Worm (Caenorhabditis elegans): ENCODE measurements around the gene twk-14.

- TF ChIP-seq nhr-12 (tag; optimal IDR thresholded peaks at IDR 0.05) = no peak
- peak; percentile 84 for TF ChIP-seq ama-1 (optimal IDR thresholded peaks at IDR 0.05)
- TF ChIP-seq zag-1 (tag; optimal IDR thresholded peaks at IDR 0.05) = no peak
- no peak for TF ChIP-seq nhr-77 (tag; optimal IDR thresholded peaks at IDR 0.05)
- no peak for TF ChIP-seq aly-2 (tag; optimal IDR thresholded peaks at IDR 0.05)
- TF ChIP-seq unc-39 (tag; optimal IDR thresholded peaks at IDR 0.05) = no peak
- TF ChIP-seq R02D3.7 (tag; optimal IDR thresholded peaks at IDR 0.05) = no peak
- no peak for TF ChIP-seq nhr-129 (tag; optimal IDR thresholded peaks at IDR 0.05)
- no peak for TF ChIP-seq fos-1 (tag; optimal IDR thresholded peaks at IDR 0.05)
- TF ChIP-seq ztf-4 (tag; optimal IDR thresholded peaks at IDR 0.05) = no peak
- no peak for TF ChIP-seq nhr-10 (tag; optimal IDR thresholded peaks at IDR 0.05)
- no peak for TF ChIP-seq lin-39 (tag; optimal IDR thresholded peaks at IDR 0.05)
- no peak for TF ChIP-seq nhr-25 (tag; optimal IDR thresholded peaks at IDR 0.05)
These were observed 41.2 kb downstream of the twk-14 start for ce11 chrV:12354193-12354830.

Data from whole organism, L2 larva.